Worm (Caenorhabditis elegans): ENCODE results near the gene nfki-1.

DNA sequence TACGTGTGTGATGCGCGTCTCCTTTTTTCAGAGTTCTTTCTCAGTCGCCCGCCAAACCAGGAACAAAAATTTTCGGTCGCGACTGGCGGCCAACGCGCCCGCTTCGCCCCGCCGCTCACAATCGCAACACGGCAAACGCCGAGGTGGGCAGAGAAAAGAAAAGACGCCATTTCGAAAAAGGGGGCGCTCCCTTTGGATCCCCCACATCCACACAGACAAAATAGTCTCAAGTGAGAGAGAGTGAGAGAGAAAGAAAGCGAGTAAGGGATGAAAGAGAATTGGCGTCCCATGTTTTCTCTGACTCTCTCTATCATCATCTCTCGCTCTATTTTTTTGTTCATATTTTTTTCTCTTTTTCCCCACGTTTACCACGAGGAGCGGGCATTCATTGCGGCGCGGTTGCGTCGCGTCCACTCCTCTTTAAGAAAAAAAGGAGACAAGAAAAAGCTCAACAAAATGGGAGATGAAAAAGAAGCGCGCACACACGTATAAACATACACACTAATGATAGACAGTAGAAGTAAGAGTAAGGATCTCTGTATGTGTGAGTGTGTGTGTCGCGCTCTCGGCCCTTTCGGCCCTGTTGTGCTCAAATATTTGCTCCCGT is 1.1 kb upstream of the nfki-1 start:
- TF ChIP-seq klf-2 (GFP tag; conservative IDR thresholded peaks at IDR 0.05) (no peak), ref-1 (GFP tag; conservative IDR thresholded peaks at IDR 0.05) (no peak), T22C8.4 (GFP tag; IDR thresholded peaks at IDR 0.05) (no peak), flt-1 (GFP tag; IDR thresholded peaks at IDR 0.05) (no peak), tab-1 (GFP tag; IDR thresholded peaks at IDR 0.05) (no peak), ztf-23 (GFP tag; IDR thresholded peaks at IDR 0.05) (0 out of 2 replicates have a peak, but pooled peaks have one; percentile 19), med-1 (GFP tag; optimal IDR thresholded peaks at IDR 0.05; ENCODE audit: insufficient read depth) (no peak), ztf-29 (GFP tag; IDR thresholded peaks at IDR 0.05) (no peak), cog-1 (tag; optimal IDR thresholded peaks at IDR 0.05) (peak; percentile 35)

Data from whole organism, midembryonic.